Fruit fly (Drosophila melanogaster): ENCODE data around the gene Las.

dm6 chr3L:20405971-20406948 lies 25.9 kb downstream of the Las start:
- TF ChIP-seq CG8159 (tag; optimal IDR thresholded peaks at IDR 0.05) (no peak), Snoo (tag; optimal IDR thresholded peaks at IDR 0.05) (no peak), D1 (tag; optimal IDR thresholded peaks at IDR 0.05) (no peak), CG10348 (GFP tag; IDR thresholded peaks at IDR 0.05) (no peak), Ets98B (GFP tag; IDR thresholded peaks at IDR 0.05) (no peak)
